Fruit fly (Drosophila melanogaster): ENCODE measurements around the gene ScsbetaA.

Gene ScsbetaA

DNA sequence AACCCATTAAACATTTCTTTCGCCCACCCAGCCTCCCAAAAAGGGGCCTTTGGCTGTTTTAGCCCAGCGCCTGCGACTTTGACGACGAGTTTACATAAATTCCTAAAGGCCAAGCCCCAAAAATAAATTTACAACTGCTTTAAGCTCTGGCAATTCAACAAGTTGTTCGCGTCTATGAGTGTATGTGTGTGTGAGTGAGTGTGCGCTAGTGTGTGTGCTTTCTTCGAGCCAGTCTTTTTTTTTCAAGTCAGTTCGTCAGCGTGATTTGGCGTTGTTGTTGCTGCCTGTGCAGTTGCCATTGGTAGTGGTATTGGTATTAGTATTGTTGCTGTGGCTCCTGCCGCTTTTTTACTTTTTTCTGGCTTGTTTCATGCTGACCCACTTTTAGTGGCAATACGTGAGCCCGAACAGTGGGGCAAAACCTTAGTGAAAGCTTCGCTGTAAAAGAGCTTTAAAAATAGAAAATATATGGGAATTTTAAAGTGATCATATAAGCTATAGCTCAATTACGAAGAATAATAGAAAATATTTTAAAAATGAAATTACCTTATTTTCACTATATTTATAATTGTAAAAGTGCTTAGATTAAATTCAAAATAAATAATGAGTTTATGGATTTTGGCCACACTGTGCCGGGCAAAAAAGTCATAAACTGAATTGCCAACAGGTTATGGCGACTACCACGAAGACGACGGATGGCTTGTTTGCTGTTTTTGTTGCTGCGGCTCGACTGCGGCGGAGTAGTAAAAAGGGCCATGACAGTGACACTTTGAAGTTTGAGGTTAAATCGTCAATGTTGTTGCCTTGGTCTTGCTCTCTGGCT is 7.2 kb downstream of the ScsbetaA start (continued):
- TF ChIP-seq YL-1 (GFP tag; optimal IDR thresholded peaks at IDR 0.05) (peak; percentile 15), CG6654 (GFP tag; optimal IDR thresholded peaks at IDR 0.05) (peak; percentile 68), br (optimal IDR thresholded peaks at IDR 0.05) (no peak), CG15011 (GFP tag; optimal IDR thresholded peaks at IDR 0.05) (peak; percentile 32), tin (GFP tag; optimal IDR thresholded peaks at IDR 0.05) (peak; percentile 74), Rx (GFP tag; IDR thresholded peaks at IDR 0.05) (peak; percentile 73), sna (GFP tag; IDR thresholded peaks at IDR 0.05; ENCODE audit: partially characterized antibody) (no peak), CG10366 (GFP tag; IDR thresholded peaks at IDR 0.05) (peak; percentile 82; the same call in 1 of the 2 replicates), CG10462 (GFP tag; optimal IDR thresholded peaks at IDR 0.05) (peak; percentile 51), eve (GFP tag; optimal IDR thresholded peaks at IDR 0.05) (no peak), en (GFP tag; optimal IDR thresholded peaks at IDR 0.05) (no peak), CG14710 (tag; optimal IDR thresholded peaks at IDR 0.05) (peak; percentile 81), CG5953 (GFP tag; IDR thresholded peaks at IDR 0.05) (0 out of 2 replicates have a peak, but pooled peaks have one; percentile 53), CG5245 (GFP tag; optimal IDR thresholded peaks at IDR 0.05) (peak; percentile 67), CG7745 (tag; optimal IDR thresholded peaks at IDR 0.05) (no peak), CG10209 (GFP tag; optimal IDR thresholded peaks at IDR 0.05) (peak; percentile 78), Fer1 (GFP tag; optimal IDR thresholded peaks at IDR 0.05) (peak; percentile 81), BEAF-32 (GFP tag; optimal IDR thresholded peaks at IDR 0.05) (no peak), CG10274 (GFP tag; optimal IDR thresholded peaks at IDR 0.05) (peak; percentile 52), ro (GFP tag; IDR thresholded peaks at IDR 0.05) (peak; percentile 36; the same call in 1 of the 2 replicates), btn (GFP tag; optimal IDR thresholded peaks at IDR 0.05) (no peak), CG7271 (tag; optimal IDR thresholded peaks at IDR 0.05) (no peak), slbo (GFP tag; IDR thresholded peaks at IDR 0.05) (peak; percentile 63), CG10321 (GFP tag; IDR thresholded peaks at IDR 0.05) (peak; percentile 60; the same call in 1 of the 2 replicates), HLH4C (GFP tag; IDR thresholded peaks at IDR 0.05; ENCODE audit: partially characterized antibody) (no peak), dpn (GFP tag; optimal IDR thresholded peaks at IDR 0.05) (peak; percentile 37 to 85), peb (GFP tag; IDR thresholded peaks at IDR 0.05) (peak; percentile 37; the same call in 1 of the 2 replicates), crp (GFP tag; optimal IDR thresholded peaks at IDR 0.05) (peak in 1 of 2 experiments; percentile 22), zfh2 (GFP tag; optimal IDR thresholded peaks at IDR 0.05) (peak; percentile 24), CG12299 (tag; optimal IDR thresholded peaks at IDR 0.05) (peak; percentile 85), Hr51 (GFP tag; optimal IDR thresholded peaks at IDR 0.05) (peak in 1 of 2 experiments; percentile 95), CG42726 (GFP tag; IDR thresholded peaks at IDR 0.05; ENCODE audit: partially characterized antibody) (no peak), pros (GFP tag; optimal IDR thresholded peaks at IDR 0.05) (peak; percentile 80), C15 (GFP tag; IDR thresholded peaks at IDR 0.05) (no peak), CG4360 (GFP tag; IDR thresholded peaks at IDR 0.05) (peak; percentile 53), vnd (GFP tag; IDR thresholded peaks at IDR 0.05; ENCODE audit: partially characterized antibody) (0 out of 3 replicates have a peak, but pooled peaks have one; percentile 19), maf-S (GFP tag; optimal IDR thresholded peaks at IDR 0.05) (no peak), E2f1 (GFP tag; IDR thresholded peaks at IDR 0.05) (peak; percentile 85), psq (GFP tag; optimal IDR thresholded peaks at IDR 0.05) (peak; percentile 62), CG15269 (tag; optimal IDR thresholded peaks at IDR 0.05) (peak; percentile 94), Myb (GFP tag; optimal IDR thresholded peaks at IDR 0.05) (peak; percentile 18), CG31365 (tag; optimal IDR thresholded peaks at IDR 0.05) (no peak), fd3F (GFP tag; optimal IDR thresholded peaks at IDR 0.05) (peak; percentile 70), z (GFP tag; IDR thresholded peaks at IDR 0.05) (no peak), chm (GFP tag; IDR thresholded peaks at IDR 0.05) (no peak), Six4 (GFP tag; optimal IDR thresholded peaks at IDR 0.05) (peak; percentile 80), grn (GFP tag; optimal IDR thresholded peaks at IDR 0.05) (no peak), Oli (tag; optimal IDR thresholded peaks at IDR 0.05) (peak; percentile 90)
